Fruit fly (Drosophila melanogaster) whole organism, embryonic: ENCODE measurements around the gene BBIP1.

Experiments used
- Abd-B ChIP-seq: fragments of 200-800 bp; sonication (Bioruptor generic); optimal IDR thresholded peaks from 2 replicates; lab custom pipeline; 2018; ENCODE audit warnings: missing biosample characterization, mild to moderate bottlenecking, missing genetic modification characterization, moderate library complexity
- Atf6 ChIP-seq: fragments of 200-800 bp; sonication (Bioruptor generic); IDR thresholded peaks from 2 replicates; pipeline ENCODE4 v1.3.6; 2022; ENCODE audit warnings: missing biosample characterization, missing genetic modification characterization
- B-H1 ChIP-seq: fragments of 200-800 bp; sonication (Bioruptor generic); IDR thresholded peaks from 3 replicates; pipeline ENCODE4 v1.3.6; 2022; ENCODE audit warnings: missing biosample characterization, missing genetic modification characterization
- CG11085 ChIP-seq: fragments of 200-800 bp; sonication (Bioruptor generic); IDR thresholded peaks from 2 replicates; pipeline ENCODE4 v1.3.6; 2022; ENCODE audit warnings: missing biosample characterization, missing genetic modification characterization
- CG11504 ChIP-seq: fragments of 200-800 bp; sonication (Bioruptor generic); optimal IDR thresholded peaks from 3 replicates; lab custom pipeline; 2019; ENCODE audit warnings: missing biosample characterization, mild to moderate bottlenecking, missing genetic modification characterization, moderate library complexity
- CG12744 ChIP-seq: fragments of 200-800 bp; sonication (Bioruptor generic); optimal IDR thresholded peaks from 2 replicates; lab custom pipeline; 2016; ENCODE audit warnings: missing biosample characterization, missing genetic modification characterization
- CG12942 ChIP-seq: fragments of 200-800 bp; sonication (Bioruptor generic); optimal IDR thresholded peaks from 3 replicates; lab custom pipeline; 2016; ENCODE audit warnings: missing biosample characterization, missing genetic modification characterization
- CG15479 ChIP-seq: fragments of 200-800 bp; sonication (Bioruptor generic); optimal IDR thresholded peaks from 3 replicates; lab custom pipeline; 2019; ENCODE audit warnings: missing biosample characterization, mild to moderate bottlenecking, missing genetic modification characterization, moderate library complexity
- CG1832 ChIP-seq: fragments of 200-800 bp; sonication (Bioruptor generic); optimal IDR thresholded peaks from 2 replicates; lab custom pipeline; 2017; ENCODE audit warnings: missing biosample characterization, mild to moderate bottlenecking, missing genetic modification characterization, inconsistent platforms
- CG34376 ChIP-seq: fragments of 200-800 bp; sonication (Bioruptor generic); optimal IDR thresholded peaks from 2 replicates; lab custom pipeline; 2018; ENCODE audit warnings: missing biosample characterization, mild to moderate bottlenecking, missing genetic modification characterization
- CG3726 ChIP-seq: fragments of 200-800 bp; sonication (Bioruptor generic); IDR thresholded peaks from 3 replicates; pipeline ENCODE4, ENCODE4 v1.3.6; 2022; ENCODE audit warnings: missing biosample characterization, missing genetic modification characterization
- CG4404 ChIP-seq: fragments of 200-800 bp; sonication (Bioruptor generic); IDR thresholded peaks from 2 replicates; pipeline ENCODE4 v1.3.6; 2022; ENCODE audit warnings: missing biosample characterization, missing genetic modification characterization
- CG4424 ChIP-seq: fragments of 200-800 bp; sonication (Bioruptor generic); optimal IDR thresholded peaks from 3 replicates; lab custom pipeline; 2016; ENCODE audit warnings: missing biosample characterization, missing genetic modification characterization
- CG4854 ChIP-seq: fragments of 200-800 bp; sonication (Bioruptor generic); optimal IDR thresholded peaks from 2 replicates; lab custom pipeline; 2016; ENCODE audit warnings: missing biosample characterization, missing genetic modification characterization, inconsistent platforms
- CG5180 ChIP-seq: fragments of 200-800 bp; sonication (Bioruptor generic); optimal IDR thresholded peaks from 3 replicates; lab custom pipeline; 2017; ENCODE audit warnings: missing biosample characterization, missing genetic modification characterization, mild to moderate bottlenecking, moderate library complexity, missing genetic modification reagents
- CG6813 ChIP-seq: fragments of 200-800 bp; sonication (Bioruptor generic); optimal IDR thresholded peaks from 2 replicates; lab custom pipeline; 2017; ENCODE audit warnings: missing biosample characterization, missing genetic modification characterization, mild to moderate bottlenecking, moderate library complexity, missing genetic modification reagents
- CG9215 ChIP-seq: fragments of 200-800 bp; sonication (Bioruptor generic); IDR thresholded peaks from 2 replicates; pipeline ENCODE4 v1.3.6; 2022; ENCODE audit warnings: missing biosample characterization, missing genetic modification characterization
- Dad ChIP-seq: fragments of 200-800 bp; sonication (Bioruptor generic); optimal IDR thresholded peaks from 3 replicates; lab custom pipeline; 2016; ENCODE audit warnings: missing biosample characterization, missing genetic modification characterization
- Elba2 ChIP-seq: fragments of 200-800 bp; sonication (Bioruptor generic); optimal IDR thresholded peaks from 3 replicates; lab custom pipeline; 2016; ENCODE audit warnings: missing biosample characterization, missing genetic modification characterization
- Ets65A ChIP-seq: fragments of 200-800 bp; sonication (Bioruptor generic); peaks from one replicate; lab custom pipeline; 2016; ENCODE audit warnings: missing biosample characterization, missing genetic modification characterization
- Gsc ChIP-seq: fragments of 200-800 bp; sonication (Bioruptor generic); IDR thresholded peaks from 2 replicates; pipeline ENCODE4 v1.3.6; 2022; ENCODE audit warnings: missing biosample characterization, missing genetic modification characterization
- Hr78 ChIP-seq, 2 experiments: fragments of 200-800 bp in 1 of 2; fragments of >200 bp in 1 of 2; sonication (Bioruptor generic) in 1 of 2; optimal IDR thresholded peaks; 2 replicates each; lab custom pipeline; 2017 to 2019; ENCODE audit warnings: missing biosample characterization in 2 of 2, missing genetic modification characterization in 2 of 2, mild to moderate bottlenecking in 1 of 2, moderate library complexity in 1 of 2
- MBD-R2 ChIP-seq: fragments of 200-800 bp; sonication (Bioruptor generic); IDR thresholded peaks from 2 replicates; pipeline ENCODE4 v1.3.6; 2022; ENCODE audit warnings: missing biosample characterization, missing genetic modification characterization
- Med ChIP-seq: fragments of 200-800 bp; sonication (Bioruptor generic); peaks from one replicate; lab custom pipeline; 2016; ENCODE audit warnings: missing biosample characterization, missing genetic modification characterization, mild to moderate bottlenecking, inconsistent platforms, moderate library complexity
- NC2α ChIP-seq: fragments of 200-800 bp; sonication (Bioruptor generic); optimal IDR thresholded peaks from 2 replicates; lab custom pipeline; 2016; ENCODE audit warnings: missing biosample characterization, missing genetic modification characterization
- Neu2 ChIP-seq: fragments of 200-800 bp; sonication (Bioruptor generic); optimal IDR thresholded peaks from 3 replicates; lab custom pipeline; 2016; ENCODE audit warnings: missing biosample characterization, missing genetic modification characterization, borderline replicate concordance
- Oaz ChIP-seq: fragments of 200-800 bp; sonication (Bioruptor generic); IDR thresholded peaks from 2 replicates; pipeline ENCODE4 v1.3.6; 2022; ENCODE audit warnings: missing biosample characterization, missing genetic modification characterization
- Pdp1 ChIP-seq, 2 experiments: fragments of 200-800 bp; sonication (Bioruptor generic); optimal IDR thresholded peaks; 3 replicates each; lab custom pipeline; 2016; ENCODE audit warnings: missing biosample characterization in 2 of 2, missing genetic modification characterization in 2 of 2, mild to moderate bottlenecking in 1 of 2, moderate library complexity in 1 of 2
- Side ChIP-seq: fragments of 200-800 bp; sonication (Bioruptor generic); optimal IDR thresholded peaks from 2 replicates; lab custom pipeline; 2016; ENCODE audit warnings: missing biosample characterization, missing genetic modification characterization
- cad ChIP-seq: fragments of >200 bp; optimal IDR thresholded peaks from 2 replicates; lab custom pipeline; 2017; ENCODE audit warnings: missing biosample characterization, missing genetic modification characterization
- dan ChIP-seq: fragments of 200-800 bp; sonication (Bioruptor generic); IDR thresholded peaks from 2 replicates; pipeline ENCODE4 v1.3.6; 2022; ENCODE audit warnings: missing biosample characterization, missing genetic modification characterization
- dimm ChIP-seq: fragments of 200-800 bp; sonication (Bioruptor generic); IDR thresholded peaks from 2 replicates; pipeline ENCODE4 v1.3.6; 2022; ENCODE audit warnings: missing biosample characterization, missing genetic modification characterization
- exex ChIP-seq: fragments of 200-800 bp; sonication (Bioruptor generic); optimal IDR thresholded peaks from 4 replicates; lab custom pipeline; 2018; ENCODE audit warnings: missing biosample characterization, mild to moderate bottlenecking, missing genetic modification characterization, moderate library complexity
- gcm ChIP-seq: fragments of 200-800 bp; sonication (Bioruptor generic); optimal IDR thresholded peaks from 2 replicates; lab custom pipeline; 2019; ENCODE audit warnings: missing biosample characterization, mild to moderate bottlenecking, missing genetic modification characterization, moderate library complexity
- gro ChIP-seq: fragments of 200-800 bp; sonication (Bioruptor generic); optimal IDR thresholded peaks from 2 replicates; lab custom pipeline; 2016; ENCODE audit warnings: missing biosample characterization, missing genetic modification characterization
- hbn ChIP-seq: fragments of 200-800 bp; sonication (Bioruptor generic); IDR thresholded peaks from 2 replicates; pipeline ENCODE4 v1.3.6; 2022; ENCODE audit warnings: missing biosample characterization, missing genetic modification characterization; ENCODE audit not compliant: partially characterized antibody
- inv ChIP-seq: fragments of 200-800 bp; sonication (Bioruptor generic); IDR thresholded peaks from 2 replicates; pipeline ENCODE4 v1.3.6; 2022; ENCODE audit warnings: missing biosample characterization, missing genetic modification characterization; ENCODE audit not compliant: partially characterized antibody
- lbe ChIP-seq: fragments of 200-800 bp; sonication (Bioruptor generic); optimal IDR thresholded peaks from 2 replicates; lab custom pipeline; 2016; ENCODE audit warnings: missing biosample characterization, mild to moderate bottlenecking, missing genetic modification characterization
- nom ChIP-seq: fragments of 200-800 bp; sonication (Bioruptor generic); optimal IDR thresholded peaks from 2 replicates; lab custom pipeline; 2017; ENCODE audit warnings: missing biosample characterization, missing genetic modification characterization, mild to moderate bottlenecking, moderate library complexity, missing genetic modification reagents
- pum ChIP-seq: fragments of 200-800 bp; sonication (Bioruptor generic); optimal IDR thresholded peaks from 2 replicates; lab custom pipeline; 2016; ENCODE audit warnings: missing biosample characterization, missing genetic modification characterization
- sd ChIP-seq: fragments of 200-800 bp; sonication (Bioruptor generic); optimal IDR thresholded peaks from 3 replicates; lab custom pipeline; 2018; ENCODE audit warnings: missing biosample characterization, mild to moderate bottlenecking, missing genetic modification characterization, moderate library complexity
- sob ChIP-seq: fragments of 200-800 bp; sonication (Bioruptor generic); IDR thresholded peaks from 2 replicates; pipeline ENCODE4 v1.3.6; 2022; ENCODE audit warnings: missing biosample characterization, missing genetic modification characterization
- tgo ChIP-seq: fragments of 200-800 bp; sonication (Bioruptor generic); IDR thresholded peaks from 3 replicates; pipeline ENCODE4 v1.3.6; 2022; ENCODE audit warnings: missing biosample characterization, missing genetic modification characterization
- vvl ChIP-seq: fragments of 200-800 bp; sonication (Bioruptor generic); IDR thresholded peaks from 2 replicates; pipeline ENCODE4 v1.3.6; 2022; ENCODE audit warnings: missing biosample characterization, missing genetic modification characterization

Gene BBIP1

DNA sequence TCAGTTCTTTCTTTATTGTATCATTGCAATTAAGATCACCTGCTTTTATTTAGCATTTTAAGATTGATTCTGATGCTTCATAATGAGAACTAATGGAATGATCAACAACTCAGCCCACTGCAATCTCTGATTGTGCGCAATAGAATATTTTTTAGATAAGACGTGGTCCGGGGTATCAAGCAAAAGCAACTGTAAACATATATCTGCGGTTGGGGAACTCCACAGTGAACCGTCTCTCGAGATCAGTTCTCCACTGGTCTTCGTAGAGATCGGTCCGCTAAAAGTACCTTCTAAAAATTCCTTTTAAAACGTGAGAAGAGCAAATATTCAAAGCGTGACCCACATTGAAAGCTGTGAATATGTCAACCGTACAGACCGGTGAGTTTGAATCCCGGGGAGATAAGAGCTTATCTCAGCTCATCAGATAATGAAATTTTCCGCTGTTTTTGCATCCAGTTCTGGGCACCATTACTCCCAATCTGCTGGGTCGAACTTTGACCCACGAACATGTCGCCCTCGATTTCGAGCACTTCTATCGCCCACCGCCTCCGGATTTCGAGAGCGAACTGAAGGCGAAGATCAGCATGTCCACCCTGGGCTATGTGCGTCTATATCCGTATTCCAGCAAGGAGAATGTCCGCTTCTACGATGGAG, 41.0 kb upstream of the BBIP1 start, which contains the start of gene CG18473:
TSS of gene CG18473 (plus strand) at position 240 of the 654 bp plus-strand sequence.
- TF ChIP-seq CG1832 (GFP tag; lab: Kevin White, UChicago) (no peak), Hr78 (GFP tag; optimal IDR thresholded peaks at IDR 0.05; lab: Kevin White, UChicago) (peak in 1 of 2 experiments; percentile 58), Med (GFP tag; lab: Kevin White, UChicago) (peak; percentile 10), Dad (GFP tag; lab: Kevin White, UChicago) (no peak), NC2α (GFP tag; lab: Kevin White, UChicago) (no peak), CG3726 (GFP tag; lab: Robert Waterston, UW) (no peak), sob (GFP tag; lab: Robert Waterston, UW) (peak; percentile 43; the same call in 1 of the 2 replicates)

DNA sequence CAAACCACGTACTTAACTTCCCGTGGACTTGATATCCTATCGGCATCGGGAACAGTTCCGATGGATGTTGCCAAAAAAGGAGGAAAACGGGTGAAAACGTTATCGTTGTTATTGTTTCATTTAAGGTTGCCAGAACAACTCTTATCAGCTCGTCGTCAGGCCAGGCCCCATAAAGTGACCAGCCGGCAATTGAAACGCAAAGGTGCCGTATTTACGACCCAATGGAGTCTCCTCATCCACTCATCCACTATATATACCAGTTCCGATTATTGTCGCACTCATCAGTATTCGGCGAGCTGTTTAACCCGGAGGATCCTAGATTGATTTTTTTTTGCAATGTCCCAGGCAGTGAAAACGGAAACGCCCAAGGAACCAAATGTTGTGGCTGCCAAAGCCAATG, 39.1 kb upstream of the BBIP1 start, which contains the start of gene Srr:
TSS of gene Srr (plus strand) at position 278 of the 400 bp plus-strand sequence.
- TF ChIP-seq cad (GFP tag; lab: Kevin White, UChicago): peak; percentile 2
- no peak for TF ChIP-seq CG9215 (GFP tag; lab: Robert Waterston, UW)
- TF ChIP-seq Med (GFP tag; lab: Kevin White, UChicago): peak; percentile 16
- no peak for TF ChIP-seq Abd-B
- TF ChIP-seq, all 482 proteins: peak for 2

DNA sequence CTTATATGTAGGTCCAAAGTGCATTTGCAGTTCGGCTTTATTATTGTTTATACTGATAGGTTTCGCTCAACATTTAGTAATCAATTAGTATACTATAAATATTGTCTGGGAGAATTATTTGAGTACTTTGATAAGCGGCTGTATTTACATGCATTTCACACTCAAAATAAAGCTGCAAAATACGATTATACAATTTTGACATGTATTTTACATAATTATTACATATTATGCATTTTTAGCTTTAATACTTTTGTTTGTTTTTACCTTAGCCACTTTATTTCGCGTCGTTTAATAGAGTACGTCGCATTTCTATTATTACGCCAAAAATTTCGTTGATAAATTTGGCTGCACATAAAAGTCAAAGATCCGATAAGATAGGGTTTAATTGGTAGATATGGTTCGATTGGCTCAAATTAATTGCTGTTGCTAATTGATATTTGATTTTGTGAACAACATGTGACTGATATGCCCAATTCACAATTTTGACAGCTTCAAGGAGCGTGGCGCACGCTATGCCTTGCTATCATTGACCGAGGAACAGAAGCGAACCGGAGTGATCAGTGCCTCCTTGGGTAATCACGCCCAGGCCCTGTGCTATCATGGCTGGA, 38.2 kb upstream of the BBIP1 start:
- no peak for TF ChIP-seq MBD-R2 (GFP tag; lab: Robert Waterston, UW)
- TF ChIP-seq inv (GFP tag; lab: Robert Waterston, UW): no peak
- no peak for TF ChIP-seq CG4854 (GFP tag; lab: Kevin White, UChicago)
- peak; percentile 5 for TF ChIP-seq CG6813 (GFP tag; lab: Kevin White, UChicago)
- peak; percentile 52 for TF ChIP-seq nom (GFP tag; lab: Kevin White, UChicago)
- TF ChIP-seq CG4404 (GFP tag; lab: Robert Waterston, UW): no peak
- TF ChIP-seq lbe (GFP tag; lab: Kevin White, UChicago): peak; percentile 12
- no peak for TF ChIP-seq dimm (GFP tag; lab: Robert Waterston, UW)
- TF ChIP-seq CG34376 (GFP tag; lab: Kevin White, UChicago): peak; percentile 18
- TF ChIP-seq vvl (GFP tag; lab: Robert Waterston, UW): no peak
- TF ChIP-seq Pdp1 (GFP tag; optimal IDR thresholded peaks at IDR 0.05; lab: Kevin White, UChicago): peak in 1 of 2 experiments; percentile 20
- TF ChIP-seq Ets65A: no peak
- no peak for TF ChIP-seq CG12744
- TF ChIP-seq Neu2 (GFP tag; lab: Kevin White, UChicago): no peak
- TF ChIP-seq exex: peak; percentile 98

DNA sequence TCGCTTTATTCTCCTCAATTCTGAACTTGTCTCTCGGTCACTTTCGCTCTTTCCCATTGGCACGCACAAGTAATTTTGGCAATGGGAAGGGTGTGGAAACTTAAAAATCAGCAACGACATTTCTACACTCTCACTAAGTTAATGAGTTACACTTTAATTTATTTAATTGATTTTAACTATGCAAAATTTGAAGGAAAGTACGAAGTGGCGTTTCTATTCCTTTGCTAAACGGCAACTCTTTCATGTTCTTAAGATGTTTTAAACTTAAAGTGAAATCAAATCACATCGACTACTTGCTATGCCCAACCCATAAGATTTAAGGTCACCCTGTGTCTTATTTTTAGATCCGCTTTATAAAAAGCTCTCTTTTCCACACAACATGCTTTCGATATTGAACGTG, 33.8 kb upstream of the BBIP1 start:
- TF ChIP-seq CG5180 (GFP tag; lab: Kevin White, UChicago) (peak; percentile 2), gcm (no peak), hbn (GFP tag; lab: Robert Waterston, UW) (no peak), pum (peak; percentile 25), tgo (GFP tag; lab: Robert Waterston, UW) (peak; percentile 64; the same call in 2 of the 3 replicates), Side (GFP tag; lab: Kevin White, UChicago) (no peak), CG11504 (tag; lab: Kevin White, UChicago) (peak; percentile 72), gro (GFP tag; lab: Kevin White, UChicago) (peak; percentile 51), CG15479 (GFP tag; lab: Kevin White, UChicago) (no peak), Oaz (GFP tag; lab: Robert Waterston, UW) (peak; percentile 31; the same call in 1 of the 2 replicates), Gsc (GFP tag; lab: Robert Waterston, UW) (no peak), dan (GFP tag; lab: Robert Waterston, UW) (no peak), sd (peak; percentile 53), Elba2 (no peak), B-H1 (GFP tag; lab: Robert Waterston, UW) (peak; percentile 38; the same call in 1 of the 3 replicates), CG4424 (GFP tag; lab: Kevin White, UChicago) (peak; percentile 12), CG12942 (GFP tag; lab: Kevin White, UChicago) (peak; percentile 34), CG11085 (GFP tag; lab: Robert Waterston, UW) (no peak), Atf6 (GFP tag; lab: Robert Waterston, UW) (peak; percentile 82)
